Fruit fly (Drosophila melanogaster) whole organism, embryonic: ENCODE results near the gene CG5861.

ENCODE experiments used
- CG10654 ChIP-seq: fragments of 200-800 bp; sonication (Bioruptor generic); optimal IDR thresholded peaks from 2 replicates; lab custom pipeline; 2016; ENCODE audit warnings: missing biosample characterization, missing genetic modification characterization
- CG17186 ChIP-seq: fragments of 200-800 bp; sonication (Bioruptor generic); optimal IDR thresholded peaks from 3 replicates; lab custom pipeline; 2017; ENCODE audit warnings: missing biosample characterization, missing genetic modification reagents, missing genetic modification characterization
- CG18011 ChIP-seq: fragments of 200-800 bp; sonication (Bioruptor generic); optimal IDR thresholded peaks from 2 replicates; lab custom pipeline; 2017; ENCODE audit warnings: missing biosample characterization, missing genetic modification characterization, mild to moderate bottlenecking, moderate library complexity, missing genotype
- Hr39 ChIP-seq: fragments of >200 bp; optimal IDR thresholded peaks from 2 replicates; lab custom pipeline; 2017

DNA sequence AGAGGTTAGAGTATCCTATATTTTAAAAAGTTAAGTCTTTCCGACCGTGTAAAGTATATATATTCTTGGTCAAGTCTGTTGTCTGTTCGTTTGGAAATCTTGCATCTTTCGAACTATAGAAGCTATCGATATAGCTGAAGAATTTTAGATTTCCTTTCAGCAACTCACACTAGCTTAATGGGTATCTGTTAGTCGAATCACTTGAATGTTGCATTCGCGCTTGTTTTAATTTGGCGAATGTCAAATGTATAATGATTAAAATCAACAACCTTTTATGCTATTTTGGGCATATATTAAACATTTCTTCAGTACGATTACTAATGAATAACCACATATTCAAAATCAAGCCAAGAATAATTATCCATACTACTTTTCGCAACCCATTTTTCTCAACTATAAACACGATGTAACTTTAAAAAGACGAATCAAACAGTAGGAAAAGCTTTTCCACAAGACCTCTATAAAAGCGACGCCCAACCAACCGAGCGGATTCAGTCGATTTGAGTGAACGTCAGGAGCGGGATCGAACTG, 13.3 kb downstream of the CG5861 start, which contains the start of gene Cyp303a1:
- TF ChIP-seq Hr39 (lab: Kevin White, UChicago): no peak
- TF ChIP-seq CG17186 (GFP tag; lab: Kevin White, UChicago): no peak
- no peak for TF ChIP-seq CG10654 (GFP tag; lab: Kevin White, UChicago)
- no peak for TF ChIP-seq CG18011 (GFP tag; lab: Kevin White, UChicago)
